Fruit fly (Drosophila melanogaster) whole organism, prepupa: ENCODE results near the gene Grasp65.

Experiments used
- CG10631 ChIP-seq: fragments of 200-800 bp; sonication (Bioruptor generic); optimal IDR thresholded peaks from 2 replicates; lab custom pipeline; 2016; ENCODE audit warnings: missing biosample characterization, missing genetic modification characterization
- CG11294 ChIP-seq: fragments of 200-800 bp; sonication (Bioruptor generic); IDR thresholded peaks from 2 replicates; pipeline ENCODE4 v1.3.6; 2022; ENCODE audit warnings: missing biosample characterization, missing genetic modification characterization
- CG11762 ChIP-seq: fragments of 200-800 bp; sonication (Bioruptor generic); optimal IDR thresholded peaks from 3 replicates; lab custom pipeline; 2016; ENCODE audit warnings: missing biosample characterization, missing genetic modification characterization; ENCODE audit not compliant: insufficient read depth
- CG11902 ChIP-seq: fragments of 200-800 bp; sonication (Bioruptor generic); optimal IDR thresholded peaks from 3 replicates; lab custom pipeline; 2016; ENCODE audit warnings: missing biosample characterization, missing genetic modification characterization
- CG15336 ChIP-seq: fragments of 200-800 bp; sonication (Bioruptor generic); IDR thresholded peaks from 2 replicates; pipeline ENCODE4 v1.3.6; 2022; ENCODE audit warnings: missing biosample characterization, missing genetic modification characterization
- CG1621 ChIP-seq: fragments of 200-800 bp; sonication (Bioruptor generic); optimal IDR thresholded peaks from 3 replicates; lab custom pipeline; 2018; ENCODE audit warnings: missing biosample characterization, mild to moderate bottlenecking, missing genetic modification characterization
- CG16779 ChIP-seq: fragments of 200-800 bp; sonication (Bioruptor generic); optimal IDR thresholded peaks from 3 replicates; lab custom pipeline; 2017; ENCODE audit warnings: missing biosample characterization, mild to moderate bottlenecking, missing genetic modification characterization
- CG31627 ChIP-seq: fragments of 200-800 bp; sonication (Bioruptor generic); optimal IDR thresholded peaks from 3 replicates; lab custom pipeline; 2016; ENCODE audit warnings: missing biosample characterization, missing genetic modification characterization
- CG32006 ChIP-seq: fragments of 200-800 bp; sonication (Bioruptor generic); optimal IDR thresholded peaks from 3 replicates; lab custom pipeline; 2017; ENCODE audit warnings: missing biosample characterization, mild to moderate bottlenecking, missing genetic modification characterization
- CG34406 ChIP-seq: fragments of 200-800 bp; sonication (Bioruptor generic); optimal IDR thresholded peaks from 3 replicates; lab custom pipeline; 2016; ENCODE audit warnings: missing biosample characterization, missing genetic modification characterization
- CG3919 ChIP-seq: fragments of 200-800 bp; sonication (Bioruptor generic); optimal IDR thresholded peaks from 3 replicates; lab custom pipeline; 2016; ENCODE audit warnings: missing biosample characterization, missing genetic modification characterization
- CG4318 ChIP-seq: fragments of 200-800 bp; sonication (Bioruptor generic); optimal IDR thresholded peaks from 3 replicates; lab custom pipeline; 2017; ENCODE audit warnings: missing biosample characterization, mild to moderate bottlenecking, missing genetic modification characterization
- CG6276 ChIP-seq: fragments of 200-800 bp; sonication (Bioruptor generic); optimal IDR thresholded peaks from 2 replicates; lab custom pipeline; 2017; ENCODE audit warnings: missing biosample characterization, mild to moderate bottlenecking, missing genetic modification characterization
- CG6792 ChIP-seq: fragments of 200-800 bp; sonication (Bioruptor generic); optimal IDR thresholded peaks from 3 replicates; lab custom pipeline; 2016; ENCODE audit warnings: missing biosample characterization, missing genetic modification characterization
- CG6808 ChIP-seq: fragments of 200-800 bp; sonication (Bioruptor generic); optimal IDR thresholded peaks from 3 replicates; lab custom pipeline; 2017; ENCODE audit warnings: missing biosample characterization, missing genetic modification characterization, mild to moderate bottlenecking, moderate library complexity, missing genetic modification reagents
- CG7368 ChIP-seq: fragments of 200-800 bp; sonication (Bioruptor generic); optimal IDR thresholded peaks from 3 replicates; lab custom pipeline; 2016; ENCODE audit warnings: missing biosample characterization, missing genetic modification characterization
- CG8119 ChIP-seq: fragments of 200-800 bp; sonication (Bioruptor generic); IDR thresholded peaks from 3 replicates; pipeline ENCODE4 v1.3.6; 2022; ENCODE audit warnings: missing biosample characterization, missing genetic modification characterization
- CG8632 ChIP-seq: fragments of 200-800 bp; sonication (Bioruptor generic); optimal IDR thresholded peaks from 3 replicates; lab custom pipeline; 2016; ENCODE audit warnings: missing biosample characterization, missing genetic modification characterization
- CG9139 ChIP-seq: fragments of 200-800 bp; sonication (Bioruptor generic); optimal IDR thresholded peaks from 3 replicates; lab custom pipeline; 2017; ENCODE audit warnings: missing biosample characterization, mild to moderate bottlenecking, missing genetic modification characterization
- Eip78C ChIP-seq: fragments of 200-800 bp; sonication (Bioruptor generic); peaks from one replicate; lab custom pipeline; 2016; ENCODE audit warnings: missing biosample characterization, missing genetic modification characterization
- Ets21C ChIP-seq: fragments of 200-800 bp; sonication (Bioruptor generic); optimal IDR thresholded peaks from 3 replicates; lab custom pipeline; 2016; ENCODE audit warnings: missing biosample characterization, missing genetic modification characterization
- Ets96B ChIP-seq: fragments of 200-800 bp; optimal IDR thresholded peaks from 2 replicates; lab custom pipeline; 2019; ENCODE audit warnings: missing biosample characterization, mild to moderate bottlenecking, missing genetic modification characterization, moderate library complexity
- Hr38 ChIP-seq: sonication (Bioruptor generic); optimal IDR thresholded peaks from 2 replicates; lab custom pipeline; 2016; ENCODE audit warnings: missing biosample characterization, missing genetic modification characterization
- Hr39 ChIP-seq: fragments of 200-800 bp; sonication (Bioruptor generic); optimal IDR thresholded peaks from 2 replicates; lab custom pipeline; 2016; ENCODE audit warnings: missing biosample characterization, missing genetic modification characterization
- Hr4 ChIP-seq: fragments of 200-800 bp; sonication (Bioruptor generic); optimal IDR thresholded peaks from 3 replicates; lab custom pipeline; 2016; ENCODE audit warnings: missing biosample characterization, missing genetic modification characterization
- Lpt ChIP-seq: fragments of 200-800 bp; sonication (Bioruptor generic); optimal IDR thresholded peaks from 3 replicates; lab custom pipeline; 2016; ENCODE audit warnings: missing biosample characterization, missing genetic modification characterization
- Met ChIP-seq: fragments of 200-800 bp; sonication (Bioruptor generic); optimal IDR thresholded peaks from 3 replicates; lab custom pipeline; 2016; ENCODE audit warnings: missing biosample characterization, missing genetic modification characterization
- OdsH ChIP-seq: fragments of 200-800 bp; sonication (Bioruptor generic); optimal IDR thresholded peaks from 3 replicates; lab custom pipeline; 2016; ENCODE audit warnings: missing biosample characterization, missing genetic modification characterization
- Sox102F ChIP-seq: fragments of 200-800 bp; sonication (Bioruptor generic); optimal IDR thresholded peaks from 2 replicates; lab custom pipeline; 2016; ENCODE audit warnings: missing biosample characterization, mild to moderate bottlenecking, missing genetic modification characterization
- Sox14 ChIP-seq: fragments of 200-800 bp; sonication (Bioruptor generic); optimal IDR thresholded peaks from 3 replicates; lab custom pipeline; 2016; ENCODE audit warnings: missing biosample characterization, missing genetic modification characterization
- Sox15 ChIP-seq: fragments of 200-800 bp; sonication (Bioruptor generic); optimal IDR thresholded peaks from 3 replicates; lab custom pipeline; 2016; ENCODE audit warnings: missing biosample characterization, missing genetic modification characterization
- achi ChIP-seq: fragments of 200-800 bp; sonication (Bioruptor generic); optimal IDR thresholded peaks from 3 replicates; lab custom pipeline; 2016; ENCODE audit warnings: missing biosample characterization, missing genetic modification characterization
- acj6 ChIP-seq: fragments of 200-800 bp; sonication (Bioruptor generic); optimal IDR thresholded peaks from 3 replicates; lab custom pipeline; 2016; ENCODE audit warnings: missing biosample characterization, missing genetic modification characterization
- cyc ChIP-seq: fragments of 200-800 bp; sonication (Bioruptor generic); optimal IDR thresholded peaks from 3 replicates; lab custom pipeline; 2016; ENCODE audit warnings: missing biosample characterization, missing genetic modification characterization
- dsx ChIP-seq: fragments of 200-800 bp; optimal IDR thresholded peaks from 3 replicates; lab custom pipeline; 2019; ENCODE audit warnings: missing biosample characterization, mild to moderate bottlenecking, missing genetic modification characterization, moderate library complexity; ENCODE audit not compliant: poor library complexity, severe bottlenecking
- esn ChIP-seq: fragments of 200-800 bp; sonication (Bioruptor generic); optimal IDR thresholded peaks from 2 replicates; lab custom pipeline; 2016; ENCODE audit warnings: missing biosample characterization, mild to moderate bottlenecking, missing genetic modification characterization, moderate library complexity
- fd59A ChIP-seq: fragments of 200-800 bp; sonication (Bioruptor generic); optimal IDR thresholded peaks from 2 replicates; lab custom pipeline; 2017; ENCODE audit warnings: missing biosample characterization, mild to moderate bottlenecking, missing genetic modification characterization, missing genetic modification reagents
- fkh ChIP-seq: fragments of 200-800 bp; sonication (Bioruptor generic); optimal IDR thresholded peaks from 3 replicates; lab custom pipeline; 2017; ENCODE audit warnings: missing biosample characterization, mild to moderate bottlenecking, missing genetic modification characterization, moderate library complexity
- lz ChIP-seq: fragments of 200-800 bp; sonication (Bioruptor generic); optimal IDR thresholded peaks from 3 replicates; lab custom pipeline; 2016; ENCODE audit warnings: missing biosample characterization, missing genetic modification characterization
- net ChIP-seq: fragments of 200-800 bp; sonication (Bioruptor generic); optimal IDR thresholded peaks from 3 replicates; lab custom pipeline; 2016; ENCODE audit warnings: missing biosample characterization, missing genetic modification characterization
- pdm3 ChIP-seq: fragments of 200-800 bp; sonication (Bioruptor generic); optimal IDR thresholded peaks from 3 replicates; lab custom pipeline; 2016; ENCODE audit warnings: missing biosample characterization, missing genetic modification characterization
- spab ChIP-seq: fragments of 200-800 bp; sonication (Bioruptor generic); optimal IDR thresholded peaks from 2 replicates; lab custom pipeline; 2017; ENCODE audit warnings: missing biosample characterization, mild to moderate bottlenecking, missing genetic modification characterization, missing genetic modification reagents
- ss ChIP-seq, 2 experiments: fragments of 200-800 bp; sonication (Bioruptor generic); optimal IDR thresholded peaks; 2 replicates in 1 of 2; 3 replicates in 1 of 2; lab custom pipeline; 2017 to 2018; ENCODE audit warnings: mild to moderate bottlenecking in 2 of 2, missing biosample characterization in 2 of 2, missing genetic modification characterization in 2 of 2, moderate library complexity in 1 of 2
- svp ChIP-seq: fragments of 200-800 bp; sonication (Bioruptor generic); peaks from one replicate; lab custom pipeline; 2016; ENCODE audit warnings: missing biosample characterization, missing genetic modification characterization
- vri ChIP-seq: fragments of 200-800 bp; sonication (Bioruptor generic); optimal IDR thresholded peaks from 3 replicates; lab custom pipeline; 2016; ENCODE audit warnings: missing biosample characterization, mild to moderate bottlenecking, missing genetic modification characterization

Grasp65 gene

DNA sequence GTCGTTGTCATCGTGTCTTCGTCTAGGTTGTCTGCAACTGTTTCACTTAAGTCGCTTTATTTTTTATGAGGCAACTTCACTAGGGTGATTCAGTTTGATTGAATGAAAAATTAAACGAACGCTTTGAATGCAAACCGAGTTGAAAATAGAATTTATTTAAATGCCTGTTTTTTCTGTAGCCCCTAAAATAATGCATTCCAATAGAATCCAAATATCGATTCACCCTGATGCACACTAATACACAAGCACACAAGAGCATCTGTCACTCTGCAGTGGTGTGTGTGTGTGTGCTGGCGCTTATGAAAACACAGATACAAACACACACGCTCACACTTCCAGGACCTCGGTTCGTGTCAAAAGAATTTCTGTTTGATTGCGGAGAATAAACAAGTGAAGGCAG is 37.1 kb downstream of the Grasp65 start:
- no peak for TF ChIP-seq Lpt (GFP tag; lab: Kevin White, UChicago)
- TF ChIP-seq ss (GFP tag; optimal IDR thresholded peaks at IDR 0.05; lab: Kevin White, UChicago), result peak in 1 of 2 experiments; percentile 51
- no peak for TF ChIP-seq CG1621 (tag; lab: Kevin White, UChicago)
- peak; percentile 6 for TF ChIP-seq CG9139 (GFP tag; lab: Kevin White, UChicago)
- peak; percentile 75 for TF ChIP-seq Eip78C (GFP tag; lab: Kevin White, UChicago)
- TF ChIP-seq CG11902, result no peak
- TF ChIP-seq Sox14, result peak; percentile 5
- no peak for TF ChIP-seq Hr38
- peak; percentile 23 for TF ChIP-seq Met
- no peak for TF ChIP-seq esn (GFP tag; lab: Kevin White, UChicago)
- TF ChIP-seq spab (GFP tag; lab: Kevin White, UChicago), result peak; percentile 40
- peak; percentile 1 for TF ChIP-seq CG31627 (GFP tag; lab: Kevin White, UChicago)
- no peak for TF ChIP-seq CG6276
- TF ChIP-seq net, result peak; percentile 28
- TF ChIP-seq CG34406, result no peak
- TF ChIP-seq dsx (GFP tag; lab: Kevin White, UChicago), result peak; percentile 20
- no peak for TF ChIP-seq vri (GFP tag; lab: Kevin White, UChicago)
- peak; percentile 12 for TF ChIP-seq OdsH (GFP tag; lab: Kevin White, UChicago)
- peak; percentile 44 for TF ChIP-seq fd59A (GFP tag; lab: Kevin White, UChicago)
- TF ChIP-seq CG8119 (GFP tag; lab: Robert Waterston, UW), result peak; percentile 44; the same call in 2 of the 3 replicates
- TF ChIP-seq cyc (GFP tag; lab: Kevin White, UChicago), result no peak
- peak; percentile 2 for TF ChIP-seq CG6808
- TF ChIP-seq CG16779, result peak; percentile 8
- TF ChIP-seq Sox15 (GFP tag; lab: Kevin White, UChicago), result no peak
- TF ChIP-seq lz (GFP tag; lab: Kevin White, UChicago), result peak; percentile 15
- TF ChIP-seq CG8632 (GFP tag; lab: Kevin White, UChicago), result peak; percentile 28
- no peak for TF ChIP-seq CG15336 (GFP tag; lab: Robert Waterston, UW)
- peak; percentile 36 for TF ChIP-seq achi (GFP tag; lab: Kevin White, UChicago)
- peak; percentile 25 for TF ChIP-seq CG32006 (GFP tag; lab: Kevin White, UChicago)
- peak; percentile 39 for TF ChIP-seq pdm3 (GFP tag; lab: Kevin White, UChicago)
- TF ChIP-seq CG11294 (GFP tag; lab: Robert Waterston, UW), result no peak
- TF ChIP-seq acj6 (GFP tag; lab: Kevin White, UChicago), result peak; percentile 14
- peak; percentile 17 for TF ChIP-seq CG6792 (GFP tag; lab: Kevin White, UChicago)
- TF ChIP-seq CG11762 (GFP tag; lab: Kevin White, UChicago), result no peak
- TF ChIP-seq Hr4 (GFP tag; lab: Kevin White, UChicago), result peak; percentile 39
- TF ChIP-seq Ets96B (tag; lab: Kevin White, UChicago), result peak; percentile 51
- peak; percentile 41 for TF ChIP-seq svp
- TF ChIP-seq CG4318, result no peak
- no peak for TF ChIP-seq CG7368 (GFP tag; lab: Kevin White, UChicago)
- no peak for TF ChIP-seq fkh
- TF ChIP-seq CG3919 (GFP tag; lab: Kevin White, UChicago), result no peak
- no peak for TF ChIP-seq Ets21C (GFP tag; lab: Kevin White, UChicago)
- TF ChIP-seq Hr39 (GFP tag; lab: Kevin White, UChicago), result no peak
- peak; percentile 36 for TF ChIP-seq CG10631 (GFP tag; lab: Kevin White, UChicago)
- TF ChIP-seq Sox102F, result peak; percentile 7
- TF ChIP-seq, all 60 proteins: peak for 26
